Fruit fly (Drosophila melanogaster): ENCODE results near the gene MME1.

DNA sequence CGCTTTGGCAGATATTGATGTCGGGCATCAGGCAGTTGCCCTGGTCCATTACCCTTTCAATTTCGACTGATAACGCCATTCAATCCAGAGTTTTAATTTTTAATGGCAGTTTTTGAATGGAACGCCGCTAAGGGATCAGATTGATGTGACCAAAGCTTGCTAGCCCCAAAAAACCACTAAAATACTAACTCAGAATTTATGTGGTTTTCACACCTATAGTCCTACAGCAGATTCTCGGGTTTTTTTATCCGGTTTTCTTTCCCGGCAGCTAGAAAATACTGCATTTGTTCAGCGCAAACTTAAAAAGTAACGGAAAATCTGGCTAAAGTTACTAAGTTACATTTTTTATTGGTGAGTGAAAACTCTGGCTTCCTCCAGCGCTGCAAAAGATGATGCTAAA lies 38.4 kb downstream of the MME1 start, which contains the start of gene Nuf2:
- TF ChIP-seq Dll (optimal IDR thresholded peaks at IDR 0.05) (no peak), pan (optimal IDR thresholded peaks at IDR 0.05) (no peak), usp (GFP tag; optimal IDR thresholded peaks at IDR 0.05) (no peak)
